Fruit fly (Drosophila melanogaster): ENCODE measurements around the gene norpA.

DNA sequence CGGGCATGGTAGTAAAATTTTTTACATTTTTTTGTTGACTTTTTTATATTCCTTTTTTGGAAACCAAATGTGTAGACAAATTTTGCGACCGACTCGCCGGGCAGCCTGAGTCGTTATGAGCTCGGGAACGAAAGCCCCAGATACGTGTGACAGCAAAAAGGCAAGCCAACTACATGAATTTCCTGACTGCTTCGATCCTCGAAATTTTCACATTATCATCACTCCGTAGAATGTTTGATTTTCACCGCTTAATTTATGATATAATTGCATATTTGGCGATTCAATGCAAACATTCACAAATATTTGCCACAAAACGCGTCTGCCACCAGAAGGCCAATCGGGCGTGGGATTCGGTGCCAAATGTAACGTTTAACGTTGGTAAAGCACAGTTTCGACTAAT lies 45.5 kb upstream of the norpA start, which contains the start of gene CG15577:
- TF ChIP-seq Sin3A (optimal IDR thresholded peaks at IDR 0.05) (no peak), CkIIα-i1 (GFP tag; IDR thresholded peaks at IDR 0.05) (no peak)

Data from whole organism, embryonic.